Worm (Caenorhabditis elegans) whole organism, late embryonic: ENCODE measurements around the gene duo-1.

Source experiments
- C38D4.7 ChIP-seq: fragments of 200-800 bp; sonication (Bioruptor generic); optimal IDR thresholded peaks from 2 replicates; lab custom pipeline; 2018; ENCODE audit warnings: mild to moderate bottlenecking, missing genetic modification characterization, moderate library complexity, missing compliant biosample characterization
- K09A11.1 ChIP-seq: sonication (generic microtip); optimal IDR thresholded peaks from 2 replicates; lab custom pipeline; 2017; ENCODE audit warnings: antibody characterized with exemption, mild to moderate bottlenecking, missing genetic modification characterization, missing compliant biosample characterization; ENCODE audit not compliant: insufficient read depth
- T23F11.4 ChIP-seq: fragments of 200-800 bp; sonication (Bioruptor generic); optimal IDR thresholded peaks from 2 replicates; lab custom pipeline; 2018; ENCODE audit warnings: mild to moderate bottlenecking, missing genetic modification characterization, missing compliant biosample characterization
- ahr-1 ChIP-seq: sonication (generic microtip); optimal IDR thresholded peaks from 2 replicates; lab custom pipeline; 2016; ENCODE audit warnings: missing genetic modification characterization, missing compliant biosample characterization
- ceh-14 ChIP-seq: sonication (generic microtip); optimal IDR thresholded peaks from 2 replicates; lab custom pipeline; 2016; ENCODE audit warnings: missing genotype, missing genetic modification characterization, missing compliant biosample characterization
- ceh-19 ChIP-seq: fragments of 200-800 bp; sonication (Bioruptor generic); optimal IDR thresholded peaks from 2 replicates; lab custom pipeline; 2018; ENCODE audit warnings: mild to moderate bottlenecking, missing genetic modification characterization, missing compliant biosample characterization
- ceh-2 ChIP-seq: sonication (generic microtip); optimal IDR thresholded peaks from 2 replicates; lab custom pipeline; 2016; ENCODE audit warnings: missing genotype, missing genetic modification characterization, missing compliant biosample characterization
- ceh-45 ChIP-seq: fragments of 200-800 bp; sonication (Bioruptor generic); IDR thresholded peaks from 2 replicates; pipeline ENCODE4 v1.3.6; 2022; ENCODE audit warnings: missing genetic modification reagents, missing genetic modification characterization, missing compliant biosample characterization
- ceh-48 ChIP-seq: sonication (generic microtip); optimal IDR thresholded peaks from 2 replicates; lab custom pipeline; 2016; ENCODE audit warnings: missing genetic modification characterization, inconsistent platforms, missing compliant biosample characterization
- ceh-6 ChIP-seq: fragments of 200-800 bp; sonication (Bioruptor generic); optimal IDR thresholded peaks from 2 replicates; lab custom pipeline; 2018; ENCODE audit warnings: mild to moderate bottlenecking, missing genetic modification characterization, missing compliant biosample characterization
- che-1 ChIP-seq: sonication (generic microtip); optimal IDR thresholded peaks from 2 replicates; lab custom pipeline; 2016; ENCODE audit warnings: mild to moderate bottlenecking, missing genetic modification characterization, missing compliant biosample characterization
- hlh-6 ChIP-seq: sonication (generic microtip); optimal IDR thresholded peaks from 2 replicates; lab custom pipeline; 2016; ENCODE audit warnings: missing genotype, missing genetic modification characterization, missing compliant biosample characterization
- madf-2 ChIP-seq: sonication (generic microtip); optimal IDR thresholded peaks from 2 replicates; lab custom pipeline; 2017; ENCODE audit warnings: missing genetic modification characterization, missing compliant biosample characterization
- mec-3 ChIP-seq: sonication (generic microtip); optimal IDR thresholded peaks from 2 replicates; lab custom pipeline; 2016; ENCODE audit warnings: borderline replicate concordance, missing genetic modification characterization, missing compliant biosample characterization
- npax-4 ChIP-seq: sonication (generic microtip); optimal IDR thresholded peaks from 2 replicates; lab custom pipeline; 2016; ENCODE audit warnings: missing genetic modification characterization, missing compliant biosample characterization
- odd-2 ChIP-seq: sonication (generic microtip); optimal IDR thresholded peaks from 2 replicates; lab custom pipeline; 2017; ENCODE audit warnings: antibody characterized with exemption, mild to moderate bottlenecking, missing genetic modification characterization, missing compliant biosample characterization
- pag-3 ChIP-seq: sonication (generic microtip); optimal IDR thresholded peaks from 2 replicates; lab custom pipeline; 2016; ENCODE audit warnings: missing compliant biosample characterization, missing genetic modification characterization, borderline replicate concordance
- ref-2 ChIP-seq: sonication (generic microtip); optimal IDR thresholded peaks from 2 replicates; lab custom pipeline; 2016; ENCODE audit warnings: missing genetic modification characterization, missing compliant biosample characterization
- rnt-1 ChIP-seq: sonication (generic microtip); optimal IDR thresholded peaks from 2 replicates; lab custom pipeline; 2016; ENCODE audit warnings: missing genetic modification characterization, missing compliant biosample characterization
- sox-4 ChIP-seq: sonication (generic microtip); optimal IDR thresholded peaks from 2 replicates; lab custom pipeline; 2017; ENCODE audit warnings: mild to moderate bottlenecking, missing genetic modification characterization, inconsistent platforms, missing compliant biosample characterization
- tbx-2 ChIP-seq: sonication (generic microtip); optimal IDR thresholded peaks from 2 replicates; lab custom pipeline; 2016; ENCODE audit warnings: missing genetic modification characterization, missing compliant biosample characterization
- tbx-7 ChIP-seq: sonication (generic microtip); optimal IDR thresholded peaks from 2 replicates; lab custom pipeline; 2016; ENCODE audit warnings: missing genotype, missing genetic modification characterization, missing compliant biosample characterization

duo-1 gene

DNA sequence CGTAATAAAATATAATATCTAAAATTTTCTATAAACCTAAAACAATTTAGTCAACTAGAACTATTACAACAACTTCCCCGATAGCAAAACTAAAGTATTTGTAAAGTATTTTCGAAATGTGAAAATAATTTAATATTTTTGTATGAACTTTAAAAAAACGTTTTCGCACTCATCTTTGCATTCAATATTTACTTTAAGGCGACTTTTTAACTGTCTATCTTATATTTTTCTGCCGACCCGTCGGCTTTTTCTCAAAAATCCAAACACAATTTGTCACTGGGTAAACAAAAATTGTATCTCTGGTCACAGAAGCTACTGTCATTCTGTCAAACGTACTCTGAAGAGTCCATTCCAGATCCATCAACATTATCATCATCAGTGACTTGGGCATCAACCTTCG is 50.8 kb downstream of the duo-1 start:
- TF ChIP-seq npax-4 (no peak), ceh-14 (no peak), sox-4 (tag; lab: Kevin White, UChicago) (no peak), odd-2 (tag; lab: Kevin White, UChicago) (no peak), K09A11.1 (tag; lab: Kevin White, UChicago) (no peak), C38D4.7 (GFP tag; lab: Kevin White, UChicago) (no peak), ref-2 (tag; lab: Kevin White, UChicago) (no peak), mec-3 (tag; lab: Kevin White, UChicago) (no peak)

DNA sequence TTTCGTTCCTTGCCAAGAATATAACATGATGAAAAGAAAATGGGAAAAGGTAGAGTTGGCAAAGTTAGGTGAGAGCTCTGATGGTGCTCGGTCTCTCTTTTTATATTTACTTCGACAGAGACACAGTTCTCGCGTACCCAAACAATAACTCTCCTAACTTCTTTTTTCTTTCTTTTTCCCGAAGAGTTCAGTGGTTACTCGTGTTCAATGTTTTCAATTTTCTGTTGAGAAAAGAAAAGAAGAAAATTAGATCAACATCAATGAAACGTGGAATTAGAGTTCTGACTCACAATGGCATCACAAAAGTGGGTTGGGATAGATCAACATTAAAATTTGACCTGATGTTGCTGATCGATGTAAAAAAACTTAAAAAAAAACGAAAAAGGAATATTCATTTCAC is 52.0 kb downstream of the duo-1 start, which contains the start of gene idpp-16:
Gene idpp-16, minus strand, starts transcription at position 101 of the 400 bp plus-strand sequence.
- TF ChIP-seq T23F11.4 (GFP tag; lab: Kevin White, UChicago) (no peak), ahr-1 (tag; lab: Kevin White, UChicago) (no peak), rnt-1 (tag; lab: Kevin White, UChicago) (no peak), tbx-2 (tag; lab: Kevin White, UChicago) (no peak), mec-3 (tag; lab: Kevin White, UChicago) (no peak), ceh-6 (GFP tag; lab: Kevin White, UChicago) (no peak), ceh-19 (no peak), K09A11.1 (tag; lab: Kevin White, UChicago) (no peak), tbx-7 (tag; lab: Kevin White, UChicago) (no peak), ceh-45 (GFP tag; lab: Robert Waterston, UW) (no peak), hlh-6 (tag; lab: Kevin White, UChicago) (no peak), pag-3 (tag; lab: Kevin White, UChicago) (no peak), madf-2 (tag; lab: Kevin White, UChicago) (no peak), che-1 (tag; lab: Kevin White, UChicago) (no peak), npax-4 (no peak), ceh-2 (tag; lab: Kevin White, UChicago) (no peak), ceh-48 (tag; lab: Kevin White, UChicago) (no peak)
